Worm (Caenorhabditis elegans): Measurements from ENCODE around the gene fbxb-83.

ce11 chrIII:171617-172016 lies 26.6 kb upstream of the fbxb-83 start, which contains the start of the genes F40G9.9 and F40G9.12:
- TF ChIP-seq flt-1 (GFP tag; IDR thresholded peaks at IDR 0.05) (no peak), T22C8.4 (GFP tag; IDR thresholded peaks at IDR 0.05) (no peak), tab-1 (GFP tag; IDR thresholded peaks at IDR 0.05) (no peak), cog-1 (tag; optimal IDR thresholded peaks at IDR 0.05) (no peak), ref-1 (GFP tag; conservative IDR thresholded peaks at IDR 0.05) (no peak), ztf-29 (GFP tag; IDR thresholded peaks at IDR 0.05) (no peak), ztf-23 (GFP tag; IDR thresholded peaks at IDR 0.05) (no peak), klf-2 (GFP tag; conservative IDR thresholded peaks at IDR 0.05) (no peak), med-1 (GFP tag; optimal IDR thresholded peaks at IDR 0.05; ENCODE audit: insufficient read depth) (no peak)

Data from whole organism, midembryonic.